Fruit fly (Drosophila melanogaster) whole organism, embryonic: ENCODE data around the gene Kdm3.

Experiments
- Abd-B ChIP-seq: fragments of 200-800 bp; sonication (Bioruptor generic); optimal IDR thresholded peaks from 2 replicates; lab custom pipeline; 2018; ENCODE audit warnings: missing biosample characterization, mild to moderate bottlenecking, missing genetic modification characterization, moderate library complexity
- Atf6 ChIP-seq: fragments of 200-800 bp; sonication (Bioruptor generic); IDR thresholded peaks from 2 replicates; pipeline ENCODE4 v1.3.6; 2022; ENCODE audit warnings: missing biosample characterization, missing genetic modification characterization
- B-H1 ChIP-seq: fragments of 200-800 bp; sonication (Bioruptor generic); IDR thresholded peaks from 3 replicates; pipeline ENCODE4 v1.3.6; 2022; ENCODE audit warnings: missing biosample characterization, missing genetic modification characterization
- Bteb2 ChIP-seq: fragments of 200-800 bp; sonication (Bioruptor generic); optimal IDR thresholded peaks from 2 replicates; lab custom pipeline; 2016; ENCODE audit warnings: missing biosample characterization, missing genetic modification characterization
- CG10274 ChIP-seq: fragments of 200-800 bp; sonication (Bioruptor generic); optimal IDR thresholded peaks from 3 replicates; lab custom pipeline; 2017; ENCODE audit warnings: missing biosample characterization, mild to moderate bottlenecking, missing genetic modification characterization
- CG11504 ChIP-seq: fragments of 200-800 bp; sonication (Bioruptor generic); optimal IDR thresholded peaks from 3 replicates; lab custom pipeline; 2019; ENCODE audit warnings: missing biosample characterization, mild to moderate bottlenecking, missing genetic modification characterization, moderate library complexity
- CG1603 ChIP-seq: fragments of 200-800 bp; sonication (Bioruptor generic); optimal IDR thresholded peaks from 2 replicates; lab custom pipeline; 2019; ENCODE audit warnings: missing biosample characterization, mild to moderate bottlenecking, missing genetic modification characterization, moderate library complexity
- CG16779 ChIP-seq: fragments of 200-800 bp; sonication (Bioruptor generic); IDR thresholded peaks from 2 replicates; pipeline ENCODE4 v1.3.6; 2022; ENCODE audit warnings: missing biosample characterization, missing genetic modification characterization
- CG17361 ChIP-seq: fragments of 200-800 bp; sonication (Bioruptor generic); IDR thresholded peaks from 3 replicates; pipeline ENCODE4 v1.3.6; 2022; ENCODE audit warnings: missing biosample characterization, missing genetic modification characterization
- CG17802 ChIP-seq: fragments of 200-800 bp; sonication (Bioruptor generic); optimal IDR thresholded peaks from 2 replicates; lab custom pipeline; 2018; ENCODE audit warnings: missing biosample characterization, mild to moderate bottlenecking, missing genetic modification characterization, moderate library complexity
- CG18262 ChIP-seq: fragments of 200-800 bp; optimal IDR thresholded peaks from 3 replicates; lab custom pipeline; 2019; ENCODE audit warnings: missing biosample characterization, mild to moderate bottlenecking, missing genetic modification characterization, moderate library complexity
- CG2120 ChIP-seq: fragments of 200-800 bp; sonication (Bioruptor generic); optimal IDR thresholded peaks from 3 replicates; lab custom pipeline; 2016; ENCODE audit warnings: missing biosample characterization, missing genetic modification characterization
- CG30403 ChIP-seq: fragments of 200-800 bp; sonication (Bioruptor generic); optimal IDR thresholded peaks from 3 replicates; lab custom pipeline; 2016; ENCODE audit warnings: missing biosample characterization, missing genetic modification characterization
- CG4617 ChIP-seq: fragments of 200-800 bp; sonication (Bioruptor generic); optimal IDR thresholded peaks from 3 replicates; lab custom pipeline; 2016; ENCODE audit warnings: missing biosample characterization, missing genetic modification characterization, borderline replicate concordance
- CG6813 ChIP-seq: fragments of 200-800 bp; sonication (Bioruptor generic); optimal IDR thresholded peaks from 2 replicates; lab custom pipeline; 2017; ENCODE audit warnings: missing biosample characterization, missing genetic modification characterization, mild to moderate bottlenecking, moderate library complexity, missing genetic modification reagents
- CG8290 ChIP-seq, 3 experiments: fragments of 200-800 bp; sonication (Bioruptor generic); optimal IDR thresholded peaks; 2 replicates each; lab custom pipeline; 2016 to 2019; ENCODE audit warnings: missing biosample characterization in 3 of 3, missing genetic modification characterization in 3 of 3, mild to moderate bottlenecking in 2 of 3, moderate library complexity in 1 of 3
- Chrac-16 ChIP-seq: fragments of 200-800 bp; sonication (Bioruptor generic); optimal IDR thresholded peaks from 3 replicates; lab custom pipeline; 2016; ENCODE audit warnings: missing biosample characterization, missing genetic modification characterization
- D19B ChIP-seq: fragments of 200-800 bp; sonication (Bioruptor generic); optimal IDR thresholded peaks from 2 replicates; lab custom pipeline; 2017; ENCODE audit warnings: missing biosample characterization, mild to moderate bottlenecking, missing genetic modification characterization
- Dek ChIP-seq: fragments of 200-800 bp; sonication (Bioruptor generic); optimal IDR thresholded peaks from 3 replicates; lab custom pipeline; 2019; ENCODE audit warnings: missing biosample characterization, mild to moderate bottlenecking, missing genetic modification characterization, moderate library complexity
- HLHmδ ChIP-seq: fragments of 200-800 bp; sonication (Bioruptor generic); optimal IDR thresholded peaks from 2 replicates; lab custom pipeline; 2018; ENCODE audit warnings: missing biosample characterization, mild to moderate bottlenecking, missing genetic modification characterization, moderate library complexity
- MBD-R2 ChIP-seq: fragments of 200-800 bp; sonication (Bioruptor generic); IDR thresholded peaks from 2 replicates; pipeline ENCODE4 v1.3.6; 2022; ENCODE audit warnings: missing biosample characterization, missing genetic modification characterization
- Myb ChIP-seq: fragments of 200-800 bp; sonication (Bioruptor generic); optimal IDR thresholded peaks from 2 replicates; lab custom pipeline; 2016; ENCODE audit warnings: missing biosample characterization, missing genetic modification characterization
- NC2α ChIP-seq: fragments of 200-800 bp; sonication (Bioruptor generic); optimal IDR thresholded peaks from 2 replicates; lab custom pipeline; 2016; ENCODE audit warnings: missing biosample characterization, missing genetic modification characterization
- NfI ChIP-seq: fragments of 200-800 bp; sonication (Bioruptor generic); optimal IDR thresholded peaks from 3 replicates; lab custom pipeline; 2018; ENCODE audit warnings: missing biosample characterization, mild to moderate bottlenecking, missing genetic modification characterization, moderate library complexity
- Oaz ChIP-seq: fragments of 200-800 bp; sonication (Bioruptor generic); IDR thresholded peaks from 2 replicates; pipeline ENCODE4 v1.3.6; 2022; ENCODE audit warnings: missing biosample characterization, missing genetic modification characterization
- Ptx1 ChIP-seq: fragments of 200-800 bp; sonication (Bioruptor generic); IDR thresholded peaks from 2 replicates; pipeline ENCODE4 v1.3.6; 2022; ENCODE audit warnings: missing biosample characterization, missing genetic modification characterization
- Rfx ChIP-seq: fragments of 200-800 bp; sonication (Bioruptor generic); IDR thresholded peaks from 2 replicates; pipeline ENCODE4 v1.3.6; 2022; ENCODE audit warnings: missing biosample characterization, missing genetic modification characterization
- Taf1 ChIP-seq: fragments of 200-800 bp; sonication (Bioruptor generic); IDR thresholded peaks from 2 replicates; pipeline ENCODE4 v1.3.6; 2022; ENCODE audit warnings: missing biosample characterization, missing genetic modification characterization
- Trl ChIP-seq, 3 experiments: fragments of >200 bp in 2 of 3; fragments of 200-800 bp in 1 of 3; sonication (Bioruptor generic) in 1 of 3; optimal IDR thresholded peaks; 2 replicates in 1 of 3; 3 replicates in 2 of 3; lab custom pipeline; 2016 to 2017; ENCODE audit warnings: missing biosample characterization in 1 of 3, missing genetic modification characterization in 1 of 3
- Xbp1 ChIP-seq: fragments of 200-800 bp; sonication (Bioruptor generic); optimal IDR thresholded peaks from 3 replicates; lab custom pipeline; 2016; ENCODE audit warnings: missing biosample characterization, mild to moderate bottlenecking, missing genetic modification characterization
- YL-1 ChIP-seq: fragments of 200-800 bp; sonication (Bioruptor generic); optimal IDR thresholded peaks from 3 replicates; lab custom pipeline; 2017; ENCODE audit warnings: missing biosample characterization, mild to moderate bottlenecking, missing genetic modification characterization
- ac ChIP-seq: fragments of 200-800 bp; sonication (Bioruptor generic); optimal IDR thresholded peaks from 3 replicates; lab custom pipeline; 2017; ENCODE audit warnings: missing biosample characterization, mild to moderate bottlenecking, missing genetic modification characterization
- amos ChIP-seq: fragments of 200-800 bp; sonication (Bioruptor generic); IDR thresholded peaks from 2 replicates; pipeline ENCODE4 v1.3.6; 2022; ENCODE audit warnings: missing biosample characterization, missing genetic modification characterization; ENCODE audit not compliant: partially characterized antibody
- az2 ChIP-seq: fragments of 200-800 bp; sonication (Bioruptor generic); optimal IDR thresholded peaks from 3 replicates; lab custom pipeline; 2016; ENCODE audit warnings: missing biosample characterization, missing genetic modification characterization
- bcd ChIP-seq: fragments of 200-800 bp; sonication (Bioruptor generic); optimal IDR thresholded peaks from 2 replicates; lab custom pipeline; 2017; ENCODE audit warnings: missing biosample characterization, mild to moderate bottlenecking, missing genetic modification characterization
- bigmax ChIP-seq: fragments of 200-800 bp; sonication (Bioruptor generic); optimal IDR thresholded peaks from 2 replicates; lab custom pipeline; 2018; ENCODE audit warnings: missing biosample characterization, mild to moderate bottlenecking, missing genetic modification characterization
- cas ChIP-seq: fragments of 200-800 bp; sonication (Bioruptor generic); IDR thresholded peaks from 2 replicates; pipeline ENCODE4 v1.3.6; 2022; ENCODE audit warnings: missing biosample characterization, missing genetic modification characterization
- crc ChIP-seq: fragments of 200-800 bp; sonication (Bioruptor generic); optimal IDR thresholded peaks from 2 replicates; lab custom pipeline; 2016; ENCODE audit warnings: missing biosample characterization, missing genetic modification characterization
- dmrt11E ChIP-seq: fragments of 200-800 bp; sonication (Bioruptor generic); optimal IDR thresholded peaks from 3 replicates; lab custom pipeline; 2018; ENCODE audit warnings: missing biosample characterization, mild to moderate bottlenecking, missing genetic modification characterization, moderate library complexity
- dpn ChIP-seq, 2 experiments: fragments of 200-800 bp; sonication (Bioruptor generic); optimal IDR thresholded peaks; 3 replicates each; lab custom pipeline; 2016; ENCODE audit warnings: missing biosample characterization in 2 of 2, missing genetic modification characterization in 2 of 2
- eve ChIP-seq, 2 experiments: fragments of >200 bp; optimal IDR thresholded peaks; 2 replicates each; lab custom pipeline; 2017; ENCODE audit warnings: missing biosample characterization in 2 of 2, missing genetic modification characterization in 2 of 2
- gfzf ChIP-seq: fragments of 200-800 bp; sonication (Bioruptor generic); optimal IDR thresholded peaks from 2 replicates; lab custom pipeline; 2016; ENCODE audit warnings: missing biosample characterization, mild to moderate bottlenecking, missing genetic modification characterization, moderate library complexity
- hkb ChIP-seq, 2 experiments: fragments of 200-800 bp in 1 of 2; fragments of >200 bp in 1 of 2; sonication (Bioruptor generic) in 1 of 2; IDR thresholded peaks in 1 of 2; optimal IDR thresholded peaks in 1 of 2; 2 replicates each; pipeline versions ENCODE4 v1.3.6 to Lab custom; 2017 to 2022; ENCODE audit warnings: missing biosample characterization in 1 of 2, missing genetic modification characterization in 1 of 2
- mam ChIP-seq: fragments of 200-800 bp; sonication (Bioruptor generic); optimal IDR thresholded peaks from 3 replicates; lab custom pipeline; 2016; ENCODE audit warnings: missing biosample characterization, missing genetic modification characterization
- pnt ChIP-seq: fragments of 200-800 bp; sonication (Bioruptor generic); optimal IDR thresholded peaks from 3 replicates; lab custom pipeline; 2016; ENCODE audit warnings: missing biosample characterization, missing genetic modification characterization
- stwl ChIP-seq: fragments of 200-800 bp; sonication (Bioruptor generic); optimal IDR thresholded peaks from 3 replicates; lab custom pipeline; 2018; ENCODE audit warnings: missing biosample characterization, mild to moderate bottlenecking, missing genetic modification characterization, moderate library complexity
- tgo ChIP-seq: fragments of 200-800 bp; sonication (Bioruptor generic); IDR thresholded peaks from 3 replicates; pipeline ENCODE4 v1.3.6; 2022; ENCODE audit warnings: missing biosample characterization, missing genetic modification characterization
- wek ChIP-seq: fragments of 200-800 bp; sonication (Bioruptor generic); optimal IDR thresholded peaks from 3 replicates; lab custom pipeline; 2018; ENCODE audit warnings: missing biosample characterization, mild to moderate bottlenecking, missing genetic modification characterization, moderate library complexity

Kdm3 gene

DNA sequence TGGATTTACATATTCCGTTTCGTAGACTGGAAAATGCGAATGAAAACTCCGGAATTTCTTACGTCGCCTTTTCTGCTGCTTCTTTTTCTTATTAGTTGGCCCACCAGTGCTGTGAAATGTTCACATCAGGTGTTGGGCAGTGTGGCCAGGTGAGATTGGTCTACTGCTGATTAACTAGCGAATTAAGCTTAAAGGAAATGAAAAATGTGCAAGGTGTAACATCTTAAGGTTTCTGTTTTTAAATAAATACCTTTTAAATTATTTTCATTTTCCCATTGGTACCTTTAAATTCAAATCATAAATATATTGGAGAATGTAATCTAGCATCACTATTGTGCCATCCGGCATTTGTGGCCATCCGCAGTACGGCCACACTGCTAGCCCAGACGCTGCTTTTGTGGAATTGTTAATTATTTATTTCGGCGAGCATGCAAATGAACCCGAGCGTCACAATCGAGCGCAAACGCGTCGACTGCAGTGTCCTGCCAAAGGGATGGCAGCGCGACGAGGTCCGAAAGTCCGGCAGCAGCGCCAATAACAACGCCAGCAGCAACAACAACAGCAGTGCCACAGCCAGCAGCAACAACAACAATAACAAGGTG is 43.7 kb downstream of the Kdm3 start, which contains the start of the genes AP-1mu and MBD-like (continued):
- peak; percentile 65 for TF ChIP-seq Chrac-16 (GFP tag; lab: Kevin White, UChicago)
- peak; percentile 96 for TF ChIP-seq CG4617
- peak; percentile 73 for TF ChIP-seq Abd-B (GFP tag; lab: Kevin White, UChicago)
- TF ChIP-seq Trl (optimal IDR thresholded peaks at IDR 0.05; lab: Kevin White, UChicago): no peak
- TF ChIP-seq Trl (GFP tag; optimal IDR thresholded peaks at IDR 0.05; lab: Kevin White, UChicago): peak; percentile 79
- no peak for TF ChIP-seq bigmax
- peak; percentile 65 for TF ChIP-seq tgo (GFP tag; lab: Robert Waterston, UW)
- TF ChIP-seq CG30403: peak; percentile 83
- peak; percentile 83 for TF ChIP-seq YL-1 (GFP tag; lab: Kevin White, UChicago)
- peak; percentile 76 for TF ChIP-seq CG17361 (GFP tag; lab: Robert Waterston, UW)
- peak; percentile 30 for TF ChIP-seq crc (GFP tag; lab: Kevin White, UChicago)
- TF ChIP-seq az2 (GFP tag; lab: Kevin White, UChicago): peak; percentile 60
- peak; percentile 88 for TF ChIP-seq hkb (optimal IDR thresholded peaks at IDR 0.05; lab: Kevin White, UChicago)
- 0 out of 2 replicates have a peak, but pooled peaks have one; percentile 42 for TF ChIP-seq hkb (GFP tag; IDR thresholded peaks at IDR 0.05; lab: Robert Waterston, UW)
- peak; percentile 89 for TF ChIP-seq gfzf (GFP tag; lab: Kevin White, UChicago)
- peak; percentile 76 for TF ChIP-seq Rfx (GFP tag; lab: Robert Waterston, UW)
- peak; percentile 17 for TF ChIP-seq CG17802 (tag; lab: Kevin White, UChicago)
- TF ChIP-seq CG8290 (GFP tag; optimal IDR thresholded peaks at IDR 0.05; lab: Kevin White, UChicago): peak; percentile 58
- TF ChIP-seq CG8290 (tag; optimal IDR thresholded peaks at IDR 0.05; lab: Kevin White, UChicago): no peak
- TF ChIP-seq NfI (GFP tag; lab: Kevin White, UChicago): peak; percentile 72
- peak; percentile 57 for TF ChIP-seq CG18262 (tag; lab: Kevin White, UChicago)
- TF ChIP-seq CG1603 (tag; lab: Kevin White, UChicago): peak; percentile 59
- TF ChIP-seq Dek (tag; lab: Kevin White, UChicago): peak; percentile 50
- peak; percentile 47; the same call in 2 of the 3 replicates for TF ChIP-seq B-H1 (GFP tag; lab: Robert Waterston, UW)
- TF ChIP-seq amos (GFP tag; lab: Robert Waterston, UW): peak; percentile 29; the same call in 1 of the 2 replicates
- TF ChIP-seq CG16779 (GFP tag; lab: Robert Waterston, UW): no peak
- TF ChIP-seq D19B: no peak
- peak; percentile 67 for TF ChIP-seq Atf6 (GFP tag; lab: Robert Waterston, UW)
- peak; percentile 52 for TF ChIP-seq Bteb2 (GFP tag; lab: Kevin White, UChicago)
- peak; percentile 55 for TF ChIP-seq dmrt11E (tag; lab: Kevin White, UChicago)
- no peak for TF ChIP-seq CG6813 (GFP tag; lab: Kevin White, UChicago)
- TF ChIP-seq wek: no peak
- TF ChIP-seq NC2α (GFP tag; lab: Kevin White, UChicago): no peak
- peak; percentile 70 for TF ChIP-seq mam (GFP tag; lab: Kevin White, UChicago)
- TF ChIP-seq stwl (tag; lab: Kevin White, UChicago): peak; percentile 73
- TF ChIP-seq ac (GFP tag; lab: Kevin White, UChicago): no peak
- no peak for TF ChIP-seq CG10274
- no peak for TF ChIP-seq CG11504
- TF ChIP-seq pnt (GFP tag; lab: Kevin White, UChicago): peak; percentile 50
- TF ChIP-seq Xbp1: peak; percentile 73
- TF ChIP-seq bcd (GFP tag; lab: Kevin White, UChicago): peak; percentile 69
- peak; percentile 48 for TF ChIP-seq Myb (GFP tag; lab: Kevin White, UChicago)
- no peak for TF ChIP-seq eve (GFP tag; optimal IDR thresholded peaks at IDR 0.05; lab: Kevin White, UChicago)
- peak; percentile 83 for TF ChIP-seq Ptx1 (GFP tag; lab: Robert Waterston, UW)
- no peak for TF ChIP-seq HLHmδ (GFP tag; lab: Kevin White, UChicago)
- peak; percentile 62 to 75 for TF ChIP-seq dpn (GFP tag; optimal IDR thresholded peaks at IDR 0.05; lab: Kevin White, UChicago)
- no peak for TF ChIP-seq Oaz
- TF ChIP-seq cas (GFP tag; lab: Robert Waterston, UW): peak; percentile 29; the same call in 1 of the 2 replicates
- peak; percentile 48; the same call in 1 of the 2 replicates for TF ChIP-seq Taf1 (GFP tag; lab: Robert Waterston, UW)
- TF ChIP-seq CG2120: peak; percentile 86
- TF ChIP-seq MBD-R2 (GFP tag; lab: Robert Waterston, UW): peak; percentile 81
